Worm (Caenorhabditis elegans): ENCODE measurements around the gene F07C6.4.

- TF ChIP-seq W03F9.2 (tag; optimal IDR thresholded peaks at IDR 0.05) (no peak), him-1 (tag; optimal IDR thresholded peaks at IDR 0.05) (no peak), dao-5 (tag; optimal IDR thresholded peaks at IDR 0.05) (no peak)
Observed at ce11 chrIV:12757470-12757869, 48.3 kb upstream of the F07C6.4 start, which contains the start of gene flp-9.

Data from whole organism, L4/young adult.